Worm (Caenorhabditis elegans) whole organism, L3 larva: ENCODE results near the gene srx-23.

Source experiments
- R02D3.7 ChIP-seq: fragments of 150-350 bp; optimal IDR thresholded peaks from 2 replicates; lab custom pipeline; 2014; ENCODE audit warnings: missing biosample characterization, missing genetic modification characterization
- ZK546.5 ChIP-seq: sonication (generic microtip); optimal IDR thresholded peaks from 2 replicates; lab custom pipeline; 2017; ENCODE audit warnings: missing biosample characterization, missing genetic modification characterization
- ama-1 ChIP-seq: fragments of 150-350 bp; optimal IDR thresholded peaks from 2 replicates; lab custom pipeline; 2018
- ceh-82 ChIP-seq: fragments of 150-350 bp; optimal IDR thresholded peaks from 2 replicates; lab custom pipeline; 2014; ENCODE audit warnings: missing biosample characterization, missing genetic modification characterization
- egl-5 ChIP-seq: fragments of 150-350 bp; optimal IDR thresholded peaks from 2 replicates; lab custom pipeline; 2017; ENCODE audit warnings: missing biosample characterization, missing genetic modification reagents, missing genetic modification characterization, inconsistent platforms
- elt-1 ChIP-seq: fragments of 150-350 bp; optimal IDR thresholded peaks from 2 replicates; lab custom pipeline; 2014; ENCODE audit warnings: missing biosample characterization, missing genetic modification characterization
- elt-3 ChIP-seq, 3 experiments: fragments of 150-350 bp in 1 of 3; sonication (generic microtip) in 2 of 3; optimal IDR thresholded peaks; 2 replicates in 2 of 3; 4 replicates in 1 of 3; lab custom pipeline; 2014 to 2017; ENCODE audit warnings: missing biosample characterization in 3 of 3, missing genetic modification characterization in 3 of 3
- eor-1 ChIP-seq, 2 experiments: fragments of 150-350 bp; optimal IDR thresholded peaks; 2 replicates each; lab custom pipeline; 2014 to 2018; ENCODE audit warnings: missing biosample characterization in 2 of 2, missing genetic modification characterization in 2 of 2
- fkh-10 ChIP-seq: sonication (generic microtip); optimal IDR thresholded peaks from 2 replicates; lab custom pipeline; 2017; ENCODE audit warnings: missing biosample characterization, missing genetic modification reagents, missing genetic modification characterization
- fkh-2 ChIP-seq: fragments of 150-350 bp; optimal IDR thresholded peaks from 2 replicates; lab custom pipeline; 2014; ENCODE audit warnings: missing biosample characterization, missing genetic modification reagents, missing genetic modification characterization
- fos-1 ChIP-seq: fragments of 150-350 bp; optimal IDR thresholded peaks from 2 replicates; lab custom pipeline; 2014; ENCODE audit warnings: missing biosample characterization, missing genetic modification characterization
- jun-1 ChIP-seq: fragments of 150-350 bp; optimal IDR thresholded peaks from 2 replicates; lab custom pipeline; 2014; ENCODE audit warnings: missing biosample characterization, missing genetic modification reagents, missing genetic modification characterization
- lin-15B ChIP-seq: fragments of 150-350 bp; optimal IDR thresholded peaks from 2 replicates; lab custom pipeline; 2014; ENCODE audit warnings: missing biosample characterization, missing genetic modification characterization
- lin-39 ChIP-seq: fragments of 150-350 bp; optimal IDR thresholded peaks from 2 replicates; lab custom pipeline; 2018; ENCODE audit warnings: missing biosample characterization, missing genetic modification reagents, missing genetic modification characterization
- lsy-12 ChIP-seq: sonication (generic microtip); optimal IDR thresholded peaks from 2 replicates; lab custom pipeline; 2016; ENCODE audit warnings: mild to moderate bottlenecking, missing genetic modification characterization, missing compliant biosample characterization
- mdl-1 ChIP-seq: fragments of 150-350 bp; optimal IDR thresholded peaks from 2 replicates; lab custom pipeline; 2014; ENCODE audit warnings: missing biosample characterization, missing genetic modification characterization
- nfya-1 ChIP-seq: sonication (generic microtip); optimal IDR thresholded peaks from 2 replicates; lab custom pipeline; 2017; ENCODE audit warnings: missing genetic modification characterization, mild to moderate bottlenecking, missing compliant biosample characterization, antibody characterized with exemption, moderate library complexity; ENCODE audit not compliant: insufficient read depth
- nhr-11 ChIP-seq: fragments of 150-350 bp; optimal IDR thresholded peaks from 2 replicates; lab custom pipeline; 2014; ENCODE audit warnings: missing biosample characterization, missing genetic modification characterization
- nhr-23 ChIP-seq: fragments of 150-350 bp; optimal IDR thresholded peaks from 2 replicates; lab custom pipeline; 2014; ENCODE audit warnings: missing biosample characterization, missing genetic modification reagents, missing genetic modification characterization
- nhr-237 ChIP-seq: fragments of 150-350 bp; optimal IDR thresholded peaks from 2 replicates; lab custom pipeline; 2014; ENCODE audit warnings: missing biosample characterization, missing genetic modification characterization
- nhr-25 ChIP-seq: sonication (generic microtip); optimal IDR thresholded peaks from 2 replicates; lab custom pipeline; 2017; ENCODE audit warnings: missing biosample characterization, missing genetic modification characterization
- nhr-28 ChIP-seq: fragments of 150-350 bp; optimal IDR thresholded peaks from 2 replicates; lab custom pipeline; 2014; ENCODE audit warnings: missing biosample characterization, missing genetic modification characterization
- nhr-43 ChIP-seq: sonication (generic microtip); optimal IDR thresholded peaks from 2 replicates; lab custom pipeline; 2016; ENCODE audit warnings: mild to moderate bottlenecking, missing genetic modification characterization, missing compliant biosample characterization; ENCODE audit not compliant: poor library complexity, severe bottlenecking
- nhr-67 ChIP-seq: fragments of 150-350 bp; optimal IDR thresholded peaks from 2 replicates; lab custom pipeline; 2014; ENCODE audit warnings: missing biosample characterization, missing genetic modification characterization
- nhr-76 ChIP-seq: fragments of 150-350 bp; sonication (generic microtip); optimal IDR thresholded peaks from 5 replicates; lab custom pipeline; 2014; ENCODE audit warnings: missing biosample characterization, missing genetic modification characterization
- nhr-77 ChIP-seq: fragments of 150-350 bp; optimal IDR thresholded peaks from 2 replicates; lab custom pipeline; 2014; ENCODE audit warnings: missing biosample characterization, missing genetic modification characterization
- pha-4 ChIP-seq: fragments of 150-350 bp; optimal IDR thresholded peaks from 2 replicates; lab custom pipeline; 2014; ENCODE audit warnings: missing biosample characterization, missing genetic modification reagents, missing genetic modification characterization
- pqm-1 ChIP-seq: fragments of 150-350 bp; optimal IDR thresholded peaks from 2 replicates; lab custom pipeline; 2017; ENCODE audit warnings: missing biosample characterization, missing genetic modification characterization, inconsistent platforms
- sea-2 ChIP-seq: fragments of 150-350 bp; sonication (generic microtip); optimal IDR thresholded peaks from 4 replicates; lab custom pipeline; 2014; ENCODE audit warnings: missing biosample characterization, missing genetic modification reagents, missing genetic modification characterization
- skn-1 ChIP-seq: fragments of 150-350 bp; optimal IDR thresholded peaks from 2 replicates; lab custom pipeline; 2014; ENCODE audit warnings: missing biosample characterization, missing genetic modification characterization
- tbx-2 ChIP-seq: sonication (generic microtip); optimal IDR thresholded peaks from 2 replicates; lab custom pipeline; 2016; ENCODE audit warnings: mild to moderate bottlenecking, missing genetic modification characterization, missing compliant biosample characterization
- unc-62 ChIP-seq: fragments of 150-350 bp; sonication (generic microtip); optimal IDR thresholded peaks from 4 replicates; lab custom pipeline; 2014; ENCODE audit warnings: missing biosample characterization, missing genetic modification reagents, missing genetic modification characterization
- zag-1 ChIP-seq: fragments of 150-350 bp; optimal IDR thresholded peaks from 2 replicates; lab custom pipeline; 2014; ENCODE audit warnings: missing biosample characterization, missing genetic modification characterization
- ztf-11 ChIP-seq: fragments of 150-350 bp; optimal IDR thresholded peaks from 2 replicates; lab custom pipeline; 2014; ENCODE audit warnings: missing biosample characterization, missing genetic modification characterization

The srx-23 gene

ce11 chrV:723895-724352 is 41.8 kb downstream of the srx-23 start, which contains the start of gene fbxb-72 (continued):
- TF ChIP-seq lin-39 (tag; lab: Kevin White, UChicago) (peak; percentile 37), lin-15B (tag; lab: Kevin White, UChicago) (no peak), fkh-2 (no peak), nhr-237 (tag; lab: Kevin White, UChicago) (no peak)

- TF ChIP-seq R02D3.7 (tag; lab: Kevin White, UChicago) = no peak
- TF ChIP-seq skn-1 (tag; lab: Kevin White, UChicago) = peak; percentile 8
- TF ChIP-seq ama-1 (lab: Kevin White, UChicago) = peak; percentile 97
Observed at ce11 chrV:724470-724890, 42.3 kb downstream of the srx-23 start.

- TF ChIP-seq ztf-11 (no peak), nhr-237 (tag; lab: Kevin White, UChicago) (no peak), pqm-1 (tag; lab: Kevin White, UChicago) (no peak), lsy-12 (tag; lab: Kevin White, UChicago) (no peak), nhr-77 (tag; lab: Kevin White, UChicago) (no peak), sea-2 (GFP tag; lab: Kevin White, UChicago) (no peak), fos-1 (no peak), nhr-76 (no peak), ZK546.5 (no peak), zag-1 (tag; lab: Kevin White, UChicago) (no peak), ama-1 (lab: Kevin White, UChicago) (peak; percentile 92), lin-39 (tag; lab: Kevin White, UChicago) (peak; percentile 39), jun-1 (tag; lab: Kevin White, UChicago) (no peak), mdl-1 (tag; lab: Kevin White, UChicago) (no peak), elt-1 (tag; lab: Kevin White, UChicago) (no peak), nhr-43 (peak; percentile 58), unc-62 (no peak), pha-4 (tag; lab: Kevin White, UChicago) (peak; percentile 27), fkh-10 (GFP tag; lab: Kevin White, UChicago) (no peak), nhr-25 (tag; lab: Kevin White, UChicago) (peak; percentile 12), nhr-67 (tag; lab: Kevin White, UChicago) (no peak), nhr-28 (tag; lab: Kevin White, UChicago) (no peak), ceh-82 (tag; lab: Kevin White, UChicago) (no peak), nhr-23 (tag; lab: Kevin White, UChicago) (no peak), R02D3.7 (tag; lab: Kevin White, UChicago) (no peak), eor-1 (tag; optimal IDR thresholded peaks at IDR 0.05; lab: Kevin White, UChicago) (no peak)
Observed at ce11 chrV:724946-725806, 43.0 kb downstream of the srx-23 start.

- TF ChIP-seq nhr-28 (tag; lab: Kevin White, UChicago) = no peak
- peak in 1 of 3 experiments; percentile 53 for TF ChIP-seq elt-3 (tag; optimal IDR thresholded peaks at IDR 0.05; lab: Kevin White, UChicago)
- peak; percentile 5 for TF ChIP-seq nhr-23 (tag; lab: Kevin White, UChicago)
- peak; percentile 82 for TF ChIP-seq ama-1 (lab: Kevin White, UChicago)
- TF ChIP-seq lin-39 (tag; lab: Kevin White, UChicago) = peak; percentile 38
- TF ChIP-seq fkh-10 (GFP tag; lab: Kevin White, UChicago) = no peak
- no peak for TF ChIP-seq nhr-11 (tag; lab: Kevin White, UChicago)
- TF ChIP-seq egl-5 = no peak
- peak; percentile 24 for TF ChIP-seq nhr-43
- no peak for TF ChIP-seq tbx-2
- no peak for TF ChIP-seq nhr-67 (tag; lab: Kevin White, UChicago)
- peak; percentile 18 for TF ChIP-seq nfya-1 (tag; lab: Kevin White, UChicago)
- no peak for TF ChIP-seq lin-15B (tag; lab: Kevin White, UChicago)
- TF ChIP-seq nhr-25 (tag; lab: Kevin White, UChicago) = peak; percentile 2
Observed at ce11 chrV:725807-726572, 43.9 kb downstream of the srx-23 start.
